Fruit fly (Drosophila melanogaster): Measurements from ENCODE around the gene Dhc1.

Gene Dhc1

DNA sequence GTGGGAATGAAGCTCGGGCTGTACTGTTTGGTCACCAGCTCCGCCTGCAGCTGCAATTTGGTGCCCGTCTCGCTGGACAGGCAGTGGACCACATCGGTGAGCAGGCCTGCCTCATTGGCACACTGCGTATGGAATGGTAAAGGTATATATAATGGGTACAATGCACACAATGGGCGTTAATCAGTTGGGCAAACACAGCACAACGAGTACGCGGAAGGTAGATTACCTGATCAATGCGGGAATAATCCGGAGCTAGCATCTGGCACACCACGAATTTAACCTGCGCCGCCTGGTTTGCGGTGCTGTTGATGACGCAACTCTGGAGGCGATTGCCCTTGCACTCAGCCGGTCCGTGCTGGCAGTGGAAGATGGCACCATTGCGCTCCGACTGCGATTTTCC, 49.0 kb downstream of the Dhc1 start:
- TF ChIP-seq CG15710 (tag; optimal IDR thresholded peaks at IDR 0.05) (no peak), EcR (GFP tag; optimal IDR thresholded peaks at IDR 0.05) (peak; percentile 16), CG32121 (GFP tag; IDR thresholded peaks at IDR 0.05) (peak; percentile 24; the same call in 1 of the 2 replicates), CG12605 (GFP tag; IDR thresholded peaks at IDR 0.05) (0 out of 2 replicates have a peak, but pooled peaks have one; percentile 8), CG8301 (tag; optimal IDR thresholded peaks at IDR 0.05) (no peak)

dm6 chr3R:9620278-9620677, 54.2 kb downstream of the Dhc1 start:
- TF ChIP-seq CG14655 (GFP tag; optimal IDR thresholded peaks at IDR 0.05) (no peak), gl (tag; optimal IDR thresholded peaks at IDR 0.05) (no peak), CG17806 (tag; optimal IDR thresholded peaks at IDR 0.05) (no peak), CG32121 (GFP tag; IDR thresholded peaks at IDR 0.05) (no peak)

- TF ChIP-seq Ets98B (GFP tag; IDR thresholded peaks at IDR 0.05) (peak; percentile 92), Pif1B (GFP tag; optimal IDR thresholded peaks at IDR 0.05) (peak; percentile 10), CG10348 (GFP tag; IDR thresholded peaks at IDR 0.05) (peak; percentile 72; the same call in 1 of the 2 replicates), fd96Ca (GFP tag; IDR thresholded peaks at IDR 0.05) (peak; percentile 94), D1 (tag; optimal IDR thresholded peaks at IDR 0.05) (no peak), EcR (GFP tag; optimal IDR thresholded peaks at IDR 0.05) (no peak), CG12605 (GFP tag; IDR thresholded peaks at IDR 0.05) (peak; percentile 86), CG8301 (tag; optimal IDR thresholded peaks at IDR 0.05) (peak; percentile 82), CG9948 (tag; optimal IDR thresholded peaks at IDR 0.05) (peak; percentile 51), Pif1A (GFP tag; optimal IDR thresholded peaks at IDR 0.05) (peak; percentile 54), CG14655 (GFP tag; optimal IDR thresholded peaks at IDR 0.05) (peak; percentile 77), CG13204 (GFP tag; optimal IDR thresholded peaks at IDR 0.05) (no peak), gl (tag; optimal IDR thresholded peaks at IDR 0.05) (no peak), CG17806 (tag; optimal IDR thresholded peaks at IDR 0.05) (peak; percentile 51), CG15710 (tag; optimal IDR thresholded peaks at IDR 0.05) (peak; percentile 35), CG8159 (tag; optimal IDR thresholded peaks at IDR 0.05) (peak; percentile 56), Snoo (tag; optimal IDR thresholded peaks at IDR 0.05) (peak; percentile 13), rn (GFP tag; IDR thresholded peaks at IDR 0.05) (peak; percentile 81), CG4496 (GFP tag; IDR thresholded peaks at IDR 0.05) (peak; percentile 95), CG32121 (GFP tag; IDR thresholded peaks at IDR 0.05) (peak; percentile 93), CG34367 (tag; optimal IDR thresholded peaks at IDR 0.05) (no peak)
Measured at dm6 chr3R:9618331-9618730, 56.1 kb downstream of the Dhc1 start.

dm6 chr3R:9613124-9613523, 61.3 kb downstream of the Dhc1 start:
- TF ChIP-seq gl (tag; optimal IDR thresholded peaks at IDR 0.05) = no peak
- TF ChIP-seq CG8159 (tag; optimal IDR thresholded peaks at IDR 0.05) = peak; percentile 62
- peak; percentile 29 for TF ChIP-seq CG34367 (tag; optimal IDR thresholded peaks at IDR 0.05)
- TF ChIP-seq Pif1B (GFP tag; optimal IDR thresholded peaks at IDR 0.05) = peak; percentile 84
- peak; percentile 83 for TF ChIP-seq CG14655 (GFP tag; optimal IDR thresholded peaks at IDR 0.05)
- peak; percentile 52 for TF ChIP-seq CG9948 (tag; optimal IDR thresholded peaks at IDR 0.05)
- TF ChIP-seq CG4496 (GFP tag; IDR thresholded peaks at IDR 0.05) = peak; percentile 96
- peak; percentile 70 for TF ChIP-seq CG17806 (tag; optimal IDR thresholded peaks at IDR 0.05)
- peak; percentile 84 for TF ChIP-seq Snoo (tag; optimal IDR thresholded peaks at IDR 0.05)
- TF ChIP-seq Pif1A (GFP tag; optimal IDR thresholded peaks at IDR 0.05) = peak; percentile 92
- TF ChIP-seq CG12605 (GFP tag; IDR thresholded peaks at IDR 0.05) = peak; percentile 90
- peak; percentile 24 for TF ChIP-seq CG15710 (tag; optimal IDR thresholded peaks at IDR 0.05)
- TF ChIP-seq fd96Ca (GFP tag; IDR thresholded peaks at IDR 0.05) = peak; percentile 94
- no peak for TF ChIP-seq D1 (tag; optimal IDR thresholded peaks at IDR 0.05)
- TF ChIP-seq CG13204 (GFP tag; optimal IDR thresholded peaks at IDR 0.05) = no peak
- TF ChIP-seq CG10348 (GFP tag; IDR thresholded peaks at IDR 0.05) = peak; percentile 65
- TF ChIP-seq EcR (GFP tag; optimal IDR thresholded peaks at IDR 0.05) = no peak
- peak; percentile 95 for TF ChIP-seq Ets98B (GFP tag; IDR thresholded peaks at IDR 0.05)
- peak; percentile 95 for TF ChIP-seq CG32121 (GFP tag; IDR thresholded peaks at IDR 0.05)
- TF ChIP-seq rn (GFP tag; IDR thresholded peaks at IDR 0.05) = peak; percentile 84
- TF ChIP-seq CG8301 (tag; optimal IDR thresholded peaks at IDR 0.05) = peak; percentile 87

DNA sequence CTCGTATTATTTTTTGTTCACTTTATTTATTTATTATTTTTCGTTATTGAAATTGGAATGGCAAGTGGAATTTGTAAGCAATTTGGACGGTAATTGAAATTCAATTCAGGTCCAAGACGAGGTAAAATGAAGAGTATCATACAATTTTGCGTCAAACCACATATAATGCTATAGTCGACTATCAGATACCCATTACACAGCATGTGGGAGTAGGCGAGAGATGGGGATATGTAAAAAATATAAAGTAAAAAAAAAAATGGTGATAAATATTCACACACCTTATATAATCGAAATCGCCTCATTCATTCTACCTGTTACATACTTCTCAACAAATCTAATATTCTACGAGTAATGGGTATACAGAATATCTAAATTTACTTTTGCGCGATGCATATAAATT, 62.2 kb downstream of the Dhc1 start:
- TF ChIP-seq CG17806 (tag; optimal IDR thresholded peaks at IDR 0.05) (no peak), CG12605 (GFP tag; IDR thresholded peaks at IDR 0.05) (no peak), CG4496 (GFP tag; IDR thresholded peaks at IDR 0.05) (no peak), CG10348 (GFP tag; IDR thresholded peaks at IDR 0.05) (no peak), Ets98B (GFP tag; IDR thresholded peaks at IDR 0.05) (no peak), CG34367 (tag; optimal IDR thresholded peaks at IDR 0.05) (no peak), CG15710 (tag; optimal IDR thresholded peaks at IDR 0.05) (no peak), CG8159 (tag; optimal IDR thresholded peaks at IDR 0.05) (no peak), D1 (tag; optimal IDR thresholded peaks at IDR 0.05) (no peak), Pif1B (GFP tag; optimal IDR thresholded peaks at IDR 0.05) (no peak), CG32121 (GFP tag; IDR thresholded peaks at IDR 0.05) (no peak), rn (GFP tag; IDR thresholded peaks at IDR 0.05) (no peak), CG13204 (GFP tag; optimal IDR thresholded peaks at IDR 0.05) (no peak), EcR (GFP tag; optimal IDR thresholded peaks at IDR 0.05) (no peak), gl (tag; optimal IDR thresholded peaks at IDR 0.05) (no peak), Pif1A (GFP tag; optimal IDR thresholded peaks at IDR 0.05) (no peak), CG9948 (tag; optimal IDR thresholded peaks at IDR 0.05) (no peak), fd96Ca (GFP tag; IDR thresholded peaks at IDR 0.05) (no peak)

- TF ChIP-seq CG4496 (GFP tag; IDR thresholded peaks at IDR 0.05) (no peak), Ets98B (GFP tag; IDR thresholded peaks at IDR 0.05) (no peak), CG10348 (GFP tag; IDR thresholded peaks at IDR 0.05) (no peak), EcR (GFP tag; optimal IDR thresholded peaks at IDR 0.05) (no peak), CG8301 (tag; optimal IDR thresholded peaks at IDR 0.05) (no peak), CG13204 (GFP tag; optimal IDR thresholded peaks at IDR 0.05) (no peak), D1 (tag; optimal IDR thresholded peaks at IDR 0.05) (no peak), CG9948 (tag; optimal IDR thresholded peaks at IDR 0.05) (no peak), CG15710 (tag; optimal IDR thresholded peaks at IDR 0.05) (no peak), gl (tag; optimal IDR thresholded peaks at IDR 0.05) (no peak)
Measured at dm6 chr3R:9608206-9608605, 66.2 kb downstream of the Dhc1 start.

Measured in whole organism, pupa.